Fruit fly (Drosophila melanogaster): ENCODE results near the gene eEF1alpha2.

eEF1alpha2 gene

DNA sequence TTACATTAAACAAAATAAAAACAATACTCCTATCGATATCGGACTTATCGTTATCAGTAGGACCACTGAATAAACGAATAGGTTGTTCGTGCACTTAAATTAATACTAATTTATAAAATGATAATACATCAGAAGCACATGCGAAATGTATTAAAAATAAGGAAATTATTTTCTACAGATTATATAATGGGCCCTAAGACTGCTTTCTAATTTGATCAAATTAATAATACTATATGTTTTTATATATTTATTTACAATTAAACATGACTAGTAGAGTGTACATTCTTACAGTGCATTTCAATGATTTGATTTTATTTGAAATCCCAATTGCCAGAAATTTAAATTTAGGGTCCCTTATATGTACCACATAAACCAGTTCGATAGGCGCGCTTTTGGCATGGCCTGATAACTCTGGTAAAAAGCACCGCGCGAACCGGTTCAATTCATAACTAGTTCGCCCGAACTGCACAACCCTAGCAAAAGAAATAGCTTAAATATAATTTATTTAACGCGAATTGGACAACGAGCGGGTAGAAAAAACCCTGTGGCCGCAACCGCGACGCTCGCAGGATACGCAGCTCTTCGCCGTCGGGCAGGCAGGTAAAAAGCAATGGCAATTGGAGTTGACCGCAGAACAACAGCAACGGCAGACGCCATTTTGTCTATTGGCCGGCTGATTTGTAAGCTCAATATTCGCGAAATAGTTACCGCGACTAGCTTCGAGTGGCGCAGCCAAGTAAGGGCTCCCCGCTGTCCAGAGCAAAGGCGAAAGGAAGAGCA lies 38.5 kb downstream of the eEF1alpha2 start, which contains the start of the genes CG2126 and faf:
Gene CG2126, minus strand, starts transcription at position 70 of the 780 bp plus-strand sequence.
Gene faf, plus strand, starts transcription at position 438 of the 780 bp plus-strand sequence.
- TF ChIP-seq CG7045 (GFP tag; optimal IDR thresholded peaks at IDR 0.05): peak; percentile 76
- TF ChIP-seq toe (GFP tag; optimal IDR thresholded peaks at IDR 0.05): no peak
- peak; percentile 76 for TF ChIP-seq CG33017 (tag; optimal IDR thresholded peaks at IDR 0.05)
- peak; percentile 77 for TF ChIP-seq bab1 (GFP tag; optimal IDR thresholded peaks at IDR 0.05)
- peak; percentile 64 for TF ChIP-seq CG12768 (GFP tag; optimal IDR thresholded peaks at IDR 0.05)
- TF ChIP-seq CG7101 (tag; optimal IDR thresholded peaks at IDR 0.05): peak; percentile 83
- TF ChIP-seq Crg-1 (GFP tag; optimal IDR thresholded peaks at IDR 0.05): peak; percentile 66
- peak; percentile 48 for TF ChIP-seq ovo (GFP tag; optimal IDR thresholded peaks at IDR 0.05)
- TF ChIP-seq CG1620 (GFP tag; optimal IDR thresholded peaks at IDR 0.05): peak; percentile 72
- no peak for TF ChIP-seq Hr96 (GFP tag; optimal IDR thresholded peaks at IDR 0.05)
- TF ChIP-seq Mnt (GFP tag; optimal IDR thresholded peaks at IDR 0.05): peak; percentile 60
- peak; percentile 47 for TF ChIP-seq tj (GFP tag; optimal IDR thresholded peaks at IDR 0.05)
- no peak for TF ChIP-seq CG5204 (GFP tag; optimal IDR thresholded peaks at IDR 0.05)
- TF ChIP-seq pad (GFP tag; optimal IDR thresholded peaks at IDR 0.05): peak; percentile 50
- TF ChIP-seq CG11617 (GFP tag; optimal IDR thresholded peaks at IDR 0.05): peak; percentile 83
- TF ChIP-seq cic (GFP tag; optimal IDR thresholded peaks at IDR 0.05): peak; percentile 29
- peak; percentile 99 for TF ChIP-seq CG14711 (tag; optimal IDR thresholded peaks at IDR 0.05)
- TF ChIP-seq cnc (optimal IDR thresholded peaks at IDR 0.05): no peak
- no peak for TF ChIP-seq kay (GFP tag; ENCODE audit: borderline replicate concordance)
- peak; percentile 54 for TF ChIP-seq Clk (GFP tag; optimal IDR thresholded peaks at IDR 0.05)

DNA sequence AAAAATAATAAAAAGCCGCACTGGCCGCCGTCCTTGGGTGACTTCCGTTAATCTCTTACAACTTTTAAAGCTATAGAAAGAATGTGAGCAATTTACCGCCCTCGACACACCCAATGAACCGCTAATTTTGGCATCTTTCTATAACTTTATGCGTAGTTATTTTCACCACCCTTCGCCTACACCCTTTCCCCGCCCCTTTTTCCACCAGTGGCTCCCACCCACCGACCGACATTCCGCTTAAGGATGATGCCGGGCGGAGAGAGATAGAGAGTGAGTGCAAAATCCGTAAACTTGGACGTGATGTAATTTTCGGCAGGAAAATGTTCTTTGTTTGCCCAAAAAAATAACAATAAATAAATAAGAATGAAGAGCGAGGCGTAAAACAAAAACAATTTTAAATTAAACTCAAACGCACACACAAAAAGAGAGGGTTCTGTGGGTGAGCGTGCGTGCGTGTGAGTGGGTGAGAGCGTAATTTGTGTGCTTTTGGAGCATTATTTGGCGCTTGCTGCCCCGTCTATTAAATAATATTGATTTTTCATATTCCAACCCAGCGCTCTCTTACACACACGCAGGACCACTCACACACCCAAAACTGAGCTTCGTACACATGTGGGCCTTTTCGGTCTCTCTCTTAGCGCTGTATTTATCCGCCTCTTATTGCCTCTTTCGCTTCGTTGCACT lies 39.4 kb downstream of the eEF1alpha2 start:
- TF ChIP-seq CG12768 (GFP tag; optimal IDR thresholded peaks at IDR 0.05) (no peak), Crg-1 (GFP tag; optimal IDR thresholded peaks at IDR 0.05) (no peak), pad (GFP tag; optimal IDR thresholded peaks at IDR 0.05) (no peak), CG11617 (GFP tag; optimal IDR thresholded peaks at IDR 0.05) (no peak), cnc (optimal IDR thresholded peaks at IDR 0.05) (no peak), CG7045 (GFP tag; optimal IDR thresholded peaks at IDR 0.05) (no peak), CG5204 (GFP tag; optimal IDR thresholded peaks at IDR 0.05) (no peak), CG14711 (tag; optimal IDR thresholded peaks at IDR 0.05) (no peak), Hr96 (GFP tag; optimal IDR thresholded peaks at IDR 0.05) (no peak), cic (GFP tag; optimal IDR thresholded peaks at IDR 0.05) (peak; percentile 39), CG7101 (tag; optimal IDR thresholded peaks at IDR 0.05) (no peak), Mnt (GFP tag; optimal IDR thresholded peaks at IDR 0.05) (peak; percentile 53), tj (GFP tag; optimal IDR thresholded peaks at IDR 0.05) (no peak), toe (GFP tag; optimal IDR thresholded peaks at IDR 0.05) (no peak), CG33017 (tag; optimal IDR thresholded peaks at IDR 0.05) (no peak), kay (GFP tag; ENCODE audit: borderline replicate concordance) (peak; percentile 8), bab1 (GFP tag; optimal IDR thresholded peaks at IDR 0.05) (no peak), Clk (GFP tag; optimal IDR thresholded peaks at IDR 0.05) (no peak), ovo (GFP tag; optimal IDR thresholded peaks at IDR 0.05) (no peak), CG1620 (GFP tag; optimal IDR thresholded peaks at IDR 0.05) (no peak)
